Worm (Caenorhabditis elegans) whole organism, L4 larva: Measurements from ENCODE around the gene K09E2.2.
A peak's percentile ranks its signal among the peaks of the same experiment; 100 is the strongest.

Source experiments
- F10B5.3 ChIP-seq: sonication (generic microtip); optimal IDR thresholded peaks from 2 replicates; lab custom pipeline; 2016; ENCODE audit warnings: mild to moderate bottlenecking, missing genetic modification characterization, missing compliant biosample characterization
- F37D6.2 ChIP-seq: sonication (generic microtip); optimal IDR thresholded peaks from 2 replicates; lab custom pipeline; 2016; ENCODE audit warnings: mild to moderate bottlenecking, missing genetic modification characterization, missing compliant biosample characterization
- F49E8.2 ChIP-seq: sonication (generic microtip); optimal IDR thresholded peaks from 2 replicates; lab custom pipeline; 2016; ENCODE audit warnings: missing compliant biosample characterization, mild to moderate bottlenecking, missing genetic modification characterization, borderline replicate concordance
- Y105C5A.15 ChIP-seq: fragments of 200-800 bp; sonication (Bioruptor generic); IDR thresholded peaks from 2 replicates; pipeline ENCODE4 v1.3.6; 2022; ENCODE audit warnings: missing genetic modification characterization, missing compliant biosample characterization
- Y5F2A.4 ChIP-seq: fragments of 200-800 bp; sonication (Bioruptor generic); optimal IDR thresholded peaks from 2 replicates; lab custom pipeline; 2018; ENCODE audit warnings: mild to moderate bottlenecking, missing genetic modification characterization, missing compliant biosample characterization
- Y75B8A.6 ChIP-seq: fragments of 200-800 bp; sonication (Bioruptor generic); IDR thresholded peaks from 2 replicates; pipeline ENCODE4 v1.3.6; 2022; ENCODE audit warnings: missing genetic modification reagents, missing genetic modification characterization, missing compliant biosample characterization
- aha-1 ChIP-seq: fragments of 150-350 bp; peaks from one replicate; lab custom pipeline; 2014; ENCODE audit warnings: missing biosample characterization, missing genetic modification characterization
- arid-1 ChIP-seq: fragments of 200-800 bp; sonication (Bioruptor generic); conservative IDR thresholded peaks from 2 replicates; pipeline ENCODE4 v1.3.6; 2022; ENCODE audit warnings: missing genetic modification reagents, missing genetic modification characterization, missing compliant biosample characterization
- ceh-28 ChIP-seq: fragments of 150-350 bp; optimal IDR thresholded peaks from 2 replicates; lab custom pipeline; 2014; ENCODE audit warnings: missing biosample characterization, missing genetic modification reagents, missing genetic modification characterization
- ceh-32 ChIP-seq: sonication (generic microtip); optimal IDR thresholded peaks from 2 replicates; lab custom pipeline; 2016; ENCODE audit warnings: mild to moderate bottlenecking, missing genetic modification characterization, missing compliant biosample characterization; ENCODE audit not compliant: poor library complexity
- ceh-62 ChIP-seq: sonication (generic microtip); optimal IDR thresholded peaks from 2 replicates; lab custom pipeline; 2017; ENCODE audit warnings: missing biosample characterization, missing genetic modification characterization
- ctbp-1 ChIP-seq: fragments of 200-800 bp; sonication (Bioruptor generic); IDR thresholded peaks from 2 replicates; pipeline ENCODE4 v1.3.6; 2022; ENCODE audit warnings: missing genetic modification reagents, missing genetic modification characterization, missing compliant biosample characterization
- daf-16 ChIP-seq, 3 experiments: sonication (generic microtip); optimal IDR thresholded peaks; 2 replicates each; lab custom pipeline; 2016 to 2017; ENCODE audit warnings: missing genetic modification characterization in 3 of 3, missing genetic modification reagents in 3 of 3, mild to moderate bottlenecking in 2 of 3, missing compliant biosample characterization in 2 of 3, missing biosample characterization in 1 of 3, moderate library complexity in 1 of 3
- dmd-6 ChIP-seq: fragments of 200-800 bp; sonication (Bioruptor generic); IDR thresholded peaks from 2 replicates; pipeline ENCODE4 v1.3.6; 2022; ENCODE audit warnings: missing genetic modification reagents, missing genetic modification characterization, missing compliant biosample characterization
- dpl-1 ChIP-seq: fragments of 150-350 bp; optimal IDR thresholded peaks from 2 replicates; lab custom pipeline; 2014; ENCODE audit warnings: missing biosample characterization, missing genetic modification reagents, missing genetic modification characterization
- egl-43 ChIP-seq: fragments of 200-800 bp; sonication (Bioruptor generic); IDR thresholded peaks from 2 replicates; pipeline ENCODE4 v1.3.6; 2022; ENCODE audit warnings: missing genetic modification reagents, missing genetic modification characterization, missing compliant biosample characterization
- hif-1 ChIP-seq, 2 experiments: sonication (generic microtip); optimal IDR thresholded peaks; 2 replicates each; lab custom pipeline; 2016 to 2017; ENCODE audit warnings: missing compliant biosample characterization in 2 of 2, missing genetic modification characterization in 2 of 2, missing genetic modification reagents in 2 of 2, missing genotype in 2 of 2, mild to moderate bottlenecking in 1 of 2
- hlh-11 ChIP-seq: fragments of 200-800 bp; sonication (Bioruptor generic); optimal IDR thresholded peaks from 2 replicates; lab custom pipeline; 2018; ENCODE audit warnings: mild to moderate bottlenecking, missing genetic modification characterization, missing compliant biosample characterization
- hlh-30 ChIP-seq: sonication (generic microtip); optimal IDR thresholded peaks from 2 replicates; lab custom pipeline; 2017; ENCODE audit warnings: antibody characterized with exemption, mild to moderate bottlenecking, missing genetic modification characterization, missing compliant biosample characterization; ENCODE audit not compliant: insufficient read depth
- lin-38 ChIP-seq: fragments of 200-800 bp; sonication (Bioruptor generic); IDR thresholded peaks from 2 replicates; pipeline ENCODE4 v1.3.6; 2022; ENCODE audit warnings: missing genetic modification reagents, missing genetic modification characterization, missing compliant biosample characterization
- lsy-2 ChIP-seq, 2 experiments: fragments of 150-350 bp in 1 of 2; sonication (generic microtip) in 1 of 2; optimal IDR thresholded peaks; 2 replicates each; lab custom pipeline; 2014 to 2017; ENCODE audit warnings: missing biosample characterization in 2 of 2, missing genetic modification characterization in 2 of 2
- madf-9 ChIP-seq: fragments of 200-800 bp; sonication (Bioruptor generic); conservative IDR thresholded peaks from 2 replicates; pipeline ENCODE4 v1.3.6; 2022; ENCODE audit warnings: missing genetic modification reagents, missing genetic modification characterization, missing compliant biosample characterization
- mdl-1 ChIP-seq, 2 experiments: fragments of 150-350 bp in 1 of 2; sonication (generic microtip) in 1 of 2; optimal IDR thresholded peaks; 2 replicates each; lab custom pipeline; 2014 to 2017; ENCODE audit warnings: missing biosample characterization in 2 of 2, missing genetic modification characterization in 2 of 2
- mep-1 ChIP-seq: fragments of 150-350 bp; sonication (generic microtip); optimal IDR thresholded peaks from 3 replicates; lab custom pipeline; 2014; ENCODE audit warnings: missing biosample characterization, missing genetic modification characterization
- mes-2 ChIP-seq: sonication (generic microtip); optimal IDR thresholded peaks from 2 replicates; lab custom pipeline; 2016; ENCODE audit warnings: missing genotype, mild to moderate bottlenecking, missing genetic modification characterization, missing compliant biosample characterization; ENCODE audit not compliant: poor library complexity, severe bottlenecking
- mxl-2 ChIP-seq: fragments of 200-800 bp; sonication (Bioruptor generic); conservative IDR thresholded peaks from 2 replicates; pipeline ENCODE4 v1.3.6; 2022; ENCODE audit warnings: missing genetic modification reagents, missing genetic modification characterization, missing compliant biosample characterization
- mxl-3 ChIP-seq: fragments of 200-800 bp; sonication (Bioruptor generic); optimal IDR thresholded peaks from 2 replicates; lab custom pipeline; 2018; ENCODE audit warnings: mild to moderate bottlenecking, missing genetic modification characterization, missing compliant biosample characterization
- nhr-11 ChIP-seq: fragments of 150-350 bp; optimal IDR thresholded peaks from 2 replicates; lab custom pipeline; 2014; ENCODE audit warnings: missing biosample characterization, missing genetic modification characterization
- nhr-111 ChIP-seq: fragments of 200-800 bp; sonication (Bioruptor generic); optimal IDR thresholded peaks from 2 replicates; lab custom pipeline; 2018; ENCODE audit warnings: mild to moderate bottlenecking, missing genetic modification characterization, missing compliant biosample characterization
- nhr-237 ChIP-seq: sonication (generic microtip); optimal IDR thresholded peaks from 2 replicates; lab custom pipeline; 2017; ENCODE audit warnings: missing biosample characterization, missing genetic modification characterization
- nhr-28 ChIP-seq: fragments of 150-350 bp; optimal IDR thresholded peaks from 2 replicates; lab custom pipeline; 2014; ENCODE audit warnings: missing biosample characterization, missing genetic modification characterization
- nhr-48 ChIP-seq: sonication (generic microtip); optimal IDR thresholded peaks from 2 replicates; lab custom pipeline; 2016; ENCODE audit warnings: mild to moderate bottlenecking, missing genetic modification characterization, missing compliant biosample characterization
- nhr-76 ChIP-seq: fragments of 150-350 bp; optimal IDR thresholded peaks from 2 replicates; lab custom pipeline; 2014; ENCODE audit warnings: missing biosample characterization, missing genetic modification characterization
- nhr-77 ChIP-seq: fragments of 150-350 bp; optimal IDR thresholded peaks from 2 replicates; lab custom pipeline; 2014; ENCODE audit warnings: missing biosample characterization, missing genetic modification characterization
- php-3 ChIP-seq: fragments of 200-800 bp; sonication (Bioruptor generic); IDR thresholded peaks from 2 replicates; pipeline ENCODE4 v1.3.6; 2022; ENCODE audit warnings: missing genetic modification reagents, missing genetic modification characterization, missing compliant biosample characterization
- pqm-1 ChIP-seq: sonication (generic microtip); optimal IDR thresholded peaks from 2 replicates; lab custom pipeline; 2017; ENCODE audit warnings: missing biosample characterization, missing genetic modification characterization
- rbr-2 ChIP-seq: sonication (generic microtip); optimal IDR thresholded peaks from 2 replicates; lab custom pipeline; 2016; ENCODE audit warnings: missing genotype, missing genetic modification characterization, missing compliant biosample characterization
- set-16 ChIP-seq: fragments of 200-800 bp; sonication (Bioruptor generic); IDR thresholded peaks from 2 replicates; pipeline ENCODE4 v1.3.6; 2022; ENCODE audit warnings: missing genetic modification reagents, missing genetic modification characterization, missing compliant biosample characterization
- tag-97 ChIP-seq: fragments of 200-800 bp; sonication (Bioruptor generic); IDR thresholded peaks from 2 replicates; pipeline ENCODE4 v1.3.6; 2022; ENCODE audit warnings: missing genetic modification characterization, missing compliant biosample characterization
- tra-1 ChIP-seq: fragments of 200-800 bp; sonication (Bioruptor generic); IDR thresholded peaks from 2 replicates; pipeline ENCODE4 v1.3.6; 2022; ENCODE audit warnings: missing genetic modification reagents, missing genetic modification characterization, missing compliant biosample characterization
- unc-130 ChIP-seq: sonication (generic microtip); optimal IDR thresholded peaks from 2 replicates; lab custom pipeline; 2016; ENCODE audit warnings: missing genetic modification reagents, missing genetic modification characterization, missing compliant biosample characterization
- unc-62 ChIP-seq, 3 experiments: fragments of 150-350 bp in 1 of 3; sonication (generic microtip); optimal IDR thresholded peaks in 2 of 3; peaks in 1 of 3; 1 replicate in 1 of 3; 2 replicates in 2 of 3; lab custom pipeline; 2014 to 2017; ENCODE audit warnings: missing biosample characterization in 3 of 3, missing genetic modification characterization in 3 of 3, missing genetic modification reagents in 3 of 3, missing genotype in 1 of 3
- vab-7 ChIP-seq: fragments of 200-800 bp; sonication (Bioruptor generic); IDR thresholded peaks from 2 replicates; pipeline ENCODE4 v1.3.6; 2022; ENCODE audit warnings: missing genetic modification reagents, missing genetic modification characterization, missing compliant biosample characterization
- zag-1 ChIP-seq: fragments of 150-350 bp; optimal IDR thresholded peaks from 2 replicates; lab custom pipeline; 2014; ENCODE audit warnings: missing biosample characterization, missing genetic modification characterization
- zip-11 ChIP-seq: fragments of 200-800 bp; sonication (Bioruptor generic); IDR thresholded peaks from 2 replicates; pipeline ENCODE4 v1.3.6; 2022; ENCODE audit warnings: missing genetic modification characterization, missing compliant biosample characterization
- ztf-7 ChIP-seq: fragments of 150-350 bp; optimal IDR thresholded peaks from 2 replicates; lab custom pipeline; 2014; ENCODE audit warnings: missing biosample characterization, missing genetic modification characterization

K09E2.2 gene

DNA sequence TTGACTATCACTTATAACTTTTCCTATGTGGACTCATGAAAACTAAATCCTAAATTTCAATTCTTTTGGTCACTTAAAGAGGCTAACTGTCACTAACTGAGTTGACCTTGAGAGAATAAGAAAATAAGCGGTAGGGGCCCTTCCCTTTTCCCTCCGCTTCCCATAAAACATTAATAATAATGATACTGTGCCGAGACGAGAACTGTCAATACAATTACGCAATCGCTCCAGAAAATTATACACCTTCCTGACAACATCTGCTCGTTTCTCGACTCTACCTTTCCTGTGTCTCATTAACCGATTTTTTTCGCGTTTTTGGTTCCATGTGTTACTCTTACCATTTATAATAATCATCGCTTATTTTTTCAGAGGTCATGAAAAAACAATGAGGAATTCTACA lies 12.0 kb upstream of the K09E2.2 start:
- TF ChIP-seq zip-11 (GFP tag; lab: Robert Waterston, UW) (no peak), aha-1 (tag; lab: Kevin White, UChicago) (peak; percentile 17)

DNA sequence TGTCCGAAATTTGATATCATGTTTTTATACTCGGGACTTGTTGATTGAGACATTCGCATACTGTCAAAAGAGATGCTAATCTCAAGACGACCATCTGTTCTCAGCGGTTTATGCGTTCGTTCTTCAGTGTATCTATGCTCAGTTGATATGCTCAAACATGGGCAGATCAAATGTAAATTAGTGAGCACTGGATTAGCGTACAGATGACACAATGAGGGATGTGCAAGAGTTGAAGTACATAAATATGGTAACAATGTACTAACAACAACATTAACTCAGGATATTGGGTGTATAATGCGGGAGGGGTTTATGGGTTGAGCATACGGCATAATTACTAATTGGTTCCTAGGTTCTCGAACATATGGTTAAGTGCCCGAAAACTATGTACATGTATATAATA lies 10.4 kb upstream of the K09E2.2 start:
- TF ChIP-seq F49E8.2 (tag; lab: Kevin White, UChicago) (no peak), vab-7 (GFP tag; lab: Robert Waterston, UW) (no peak), nhr-76 (tag; lab: Kevin White, UChicago) (no peak)

DNA sequence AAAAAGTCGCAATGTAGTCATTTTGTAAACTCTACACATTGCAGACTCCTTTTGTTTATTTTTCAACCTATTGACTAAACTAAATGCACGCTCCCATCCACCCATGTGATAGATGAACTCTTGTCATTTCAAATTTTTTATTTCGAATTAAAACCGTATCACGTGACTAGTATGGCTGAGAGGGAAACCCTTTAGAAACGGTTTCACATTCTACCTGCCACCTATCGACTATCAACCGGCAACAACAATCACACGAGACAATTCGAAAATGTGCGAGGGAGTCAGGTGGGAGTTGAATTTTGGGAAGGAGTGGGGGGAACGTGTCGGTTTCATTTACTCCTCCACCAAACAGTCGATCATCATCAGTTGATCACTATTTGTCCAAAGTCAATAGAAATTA lies 1.7 kb downstream of the K09E2.2 start:
- TF ChIP-seq zag-1 (tag; lab: Kevin White, UChicago) = no peak
- TF ChIP-seq ceh-62 (tag; lab: Kevin White, UChicago) = no peak
- no peak for TF ChIP-seq ceh-28
- peak; percentile 57 for TF ChIP-seq nhr-77 (tag; lab: Kevin White, UChicago)
- TF ChIP-seq lin-38 (GFP tag; lab: Robert Waterston, UW) = no peak
- no peak for TF ChIP-seq egl-43 (GFP tag; lab: Robert Waterston, UW)
- TF ChIP-seq pqm-1 (tag; lab: Kevin White, UChicago) = peak; percentile 29
- no peak for TF ChIP-seq aha-1 (tag; lab: Kevin White, UChicago)
- TF ChIP-seq unc-62 (GFP tag; optimal IDR thresholded peaks at IDR 0.05 in 1 of 2; lab: Kevin White, UChicago) = peak in 1 of 2 experiments; percentile 59
- no peak for TF ChIP-seq unc-62 (tag; optimal IDR thresholded peaks at IDR 0.05; lab: Kevin White, UChicago)
- peak; percentile 68 for TF ChIP-seq nhr-48
- TF ChIP-seq Y5F2A.4 (GFP tag; lab: Kevin White, UChicago) = no peak
- TF ChIP-seq mxl-2 (GFP tag; lab: Robert Waterston, UW) = no peak
- TF ChIP-seq set-16 (GFP tag; lab: Robert Waterston, UW) = no peak
- TF ChIP-seq tag-97 = no peak
- TF ChIP-seq php-3 (GFP tag; lab: Robert Waterston, UW) = peak; percentile 59
- TF ChIP-seq tra-1 (GFP tag; lab: Robert Waterston, UW) = peak; percentile 77
- TF ChIP-seq arid-1 (GFP tag; lab: Robert Waterston, UW) = no peak
- TF ChIP-seq hlh-30 = peak; percentile 95
- no peak for TF ChIP-seq nhr-76 (tag; lab: Kevin White, UChicago)
- TF ChIP-seq nhr-111 = no peak
- no peak for TF ChIP-seq rbr-2
- peak; percentile 72 for TF ChIP-seq mxl-3 (GFP tag; lab: Kevin White, UChicago)
- peak in 1 of 2 experiments; percentile 12 for TF ChIP-seq lsy-2 (tag; optimal IDR thresholded peaks at IDR 0.05; lab: Kevin White, UChicago)
- TF ChIP-seq daf-16 (GFP tag; optimal IDR thresholded peaks at IDR 0.05; lab: Kevin White, UChicago) = no peak
- TF ChIP-seq daf-16 (tag; optimal IDR thresholded peaks at IDR 0.05; lab: Kevin White, UChicago) = peak; percentile 88
- TF ChIP-seq zip-11 (GFP tag; lab: Robert Waterston, UW) = no peak
- no peak for TF ChIP-seq ceh-32 (tag; lab: Kevin White, UChicago)
- TF ChIP-seq mdl-1 (tag; optimal IDR thresholded peaks at IDR 0.05; lab: Kevin White, UChicago) = peak in 1 of 2 experiments; percentile 78
- no peak for TF ChIP-seq ztf-7
- no peak for TF ChIP-seq F10B5.3 (tag; lab: Kevin White, UChicago)
- TF ChIP-seq ctbp-1 (GFP tag; lab: Robert Waterston, UW) = no peak
- TF ChIP-seq Y105C5A.15 (GFP tag; lab: Robert Waterston, UW) = no peak
- no peak for TF ChIP-seq nhr-11
- TF ChIP-seq dmd-6 (GFP tag; lab: Robert Waterston, UW) = peak; percentile 91
- no peak for TF ChIP-seq hif-1 (tag; optimal IDR thresholded peaks at IDR 0.05; lab: Kevin White, UChicago)
- TF ChIP-seq madf-9 (GFP tag; lab: Robert Waterston, UW) = no peak
- no peak for TF ChIP-seq F49E8.2 (tag; lab: Kevin White, UChicago)
- peak; percentile 12 for TF ChIP-seq mes-2
- no peak for TF ChIP-seq Y75B8A.6 (GFP tag; lab: Robert Waterston, UW)
- peak; percentile 10 for TF ChIP-seq dpl-1 (GFP tag; lab: Kevin White, UChicago)
- TF ChIP-seq mep-1 (tag; lab: Kevin White, UChicago) = peak; percentile 53
- no peak for TF ChIP-seq nhr-237 (tag; lab: Kevin White, UChicago)
- TF ChIP-seq F37D6.2 (tag; lab: Kevin White, UChicago) = no peak
- peak; percentile 65 for TF ChIP-seq nhr-28 (tag; lab: Kevin White, UChicago)
- TF ChIP-seq hlh-11 (tag; lab: Kevin White, UChicago) = peak; percentile 81
- no peak for TF ChIP-seq unc-130
